Fruit fly (Drosophila melanogaster) whole organism, embryonic: Measurements from ENCODE around the gene RabX6.

Experiments used
- Atf-2 ChIP-seq: fragments of 200-800 bp; sonication (Bioruptor generic); optimal IDR thresholded peaks from 2 replicates; lab custom pipeline; 2016; ENCODE audit warnings: missing biosample characterization, missing genetic modification characterization
- B-H1 ChIP-seq: fragments of 200-800 bp; sonication (Bioruptor generic); IDR thresholded peaks from 3 replicates; pipeline ENCODE4 v1.3.6; 2022; ENCODE audit warnings: missing biosample characterization, missing genetic modification characterization
- CG10654 ChIP-seq: fragments of 200-800 bp; sonication (Bioruptor generic); optimal IDR thresholded peaks from 2 replicates; lab custom pipeline; 2016; ENCODE audit warnings: missing biosample characterization, missing genetic modification characterization
- CG12659 ChIP-seq: fragments of 200-800 bp; sonication (Bioruptor generic); optimal IDR thresholded peaks from 3 replicates; lab custom pipeline; 2017; ENCODE audit warnings: mild to moderate bottlenecking, missing biosample characterization, missing genetic modification reagents, missing genetic modification characterization
- CG13296 ChIP-seq: fragments of 200-800 bp; sonication (Bioruptor generic); optimal IDR thresholded peaks from 3 replicates; lab custom pipeline; 2018; ENCODE audit warnings: missing biosample characterization, mild to moderate bottlenecking, missing genetic modification characterization
- CG13424 ChIP-seq: fragments of 200-800 bp; sonication (Bioruptor generic); optimal IDR thresholded peaks from 2 replicates; lab custom pipeline; 2019; ENCODE audit warnings: missing biosample characterization, mild to moderate bottlenecking, missing genetic modification characterization, moderate library complexity
- CG15269 ChIP-seq: fragments of 200-800 bp; sonication (Bioruptor generic); optimal IDR thresholded peaks from 2 replicates; lab custom pipeline; 2018; ENCODE audit warnings: missing biosample characterization, mild to moderate bottlenecking, missing genetic modification characterization, moderate library complexity
- CG18764 ChIP-seq: fragments of 200-800 bp; sonication (Bioruptor generic); optimal IDR thresholded peaks from 3 replicates; lab custom pipeline; 2016; ENCODE audit warnings: missing biosample characterization, missing genetic modification characterization
- CG3065 ChIP-seq: fragments of 200-800 bp; sonication (Bioruptor generic); optimal IDR thresholded peaks from 2 replicates; lab custom pipeline; 2016; ENCODE audit warnings: missing biosample characterization, missing genetic modification characterization
- CG31224 ChIP-seq: fragments of 200-800 bp; sonication (Bioruptor generic); IDR thresholded peaks from 2 replicates; pipeline ENCODE4 v1.3.6; 2022; ENCODE audit warnings: missing biosample characterization, missing genetic modification characterization
- CG3847 ChIP-seq: fragments of 200-800 bp; sonication (Bioruptor generic); IDR thresholded peaks from 2 replicates; pipeline ENCODE4 v1.3.6; 2022; ENCODE audit warnings: missing biosample characterization, missing genetic modification characterization
- CG8089 ChIP-seq: fragments of 200-800 bp; sonication (Bioruptor generic); optimal IDR thresholded peaks from 3 replicates; lab custom pipeline; 2016; ENCODE audit warnings: missing biosample characterization, missing genetic modification characterization
- CG9817 ChIP-seq: fragments of 200-800 bp; sonication (Bioruptor generic); optimal IDR thresholded peaks from 2 replicates; lab custom pipeline; 2018; ENCODE audit warnings: missing biosample characterization, mild to moderate bottlenecking, missing genetic modification characterization, moderate library complexity
- H15 ChIP-seq: fragments of 200-800 bp; sonication (Bioruptor generic); IDR thresholded peaks from 3 replicates; pipeline ENCODE4 v1.3.6; 2022; ENCODE audit warnings: missing biosample characterization, missing genetic modification characterization
- HLH4C ChIP-seq: fragments of 200-800 bp; sonication (Bioruptor generic); IDR thresholded peaks from 3 replicates; pipeline ENCODE4 v1.3.6; 2022; ENCODE audit warnings: missing biosample characterization, missing genetic modification characterization; ENCODE audit not compliant: partially characterized antibody
- MBD-R2 ChIP-seq: fragments of 200-800 bp; sonication (Bioruptor generic); IDR thresholded peaks from 2 replicates; pipeline ENCODE4 v1.3.6; 2022; ENCODE audit warnings: missing biosample characterization, missing genetic modification characterization
- MTF-1 ChIP-seq: fragments of 200-800 bp; sonication (Bioruptor generic); optimal IDR thresholded peaks from 2 replicates; lab custom pipeline; 2018; ENCODE audit warnings: missing biosample characterization, mild to moderate bottlenecking, missing genetic modification characterization, borderline replicate concordance
- NC2β ChIP-seq: fragments of 200-800 bp; sonication (Bioruptor generic); optimal IDR thresholded peaks from 2 replicates; lab custom pipeline; 2016; ENCODE audit warnings: missing biosample characterization, missing genetic modification characterization
- Opbp ChIP-seq: fragments of 200-800 bp; sonication (Bioruptor generic); IDR thresholded peaks from 3 replicates; pipeline ENCODE4 v1.3.6; 2022; ENCODE audit warnings: missing biosample characterization, missing genetic modification characterization; ENCODE audit not compliant: partially characterized antibody
- Side ChIP-seq: fragments of 200-800 bp; sonication (Bioruptor generic); optimal IDR thresholded peaks from 2 replicates; lab custom pipeline; 2016; ENCODE audit warnings: missing biosample characterization, missing genetic modification characterization
- Six4 ChIP-seq: fragments of 200-800 bp; sonication (Bioruptor generic); optimal IDR thresholded peaks from 2 replicates; lab custom pipeline; 2016; ENCODE audit warnings: missing biosample characterization, missing genetic modification characterization
- Tbp ChIP-seq: fragments of >200 bp; optimal IDR thresholded peaks from 2 replicates; lab custom pipeline; 2018; ENCODE audit warnings: missing biosample characterization, missing genetic modification characterization
- ato ChIP-seq: fragments of 200-800 bp; sonication (Bioruptor generic); IDR thresholded peaks from 2 replicates; pipeline ENCODE4 v1.3.6; 2022; ENCODE audit warnings: missing biosample characterization, missing genetic modification characterization; ENCODE audit not compliant: partially characterized antibody
- bab2 ChIP-seq: fragments of 200-800 bp; sonication (Bioruptor generic); optimal IDR thresholded peaks from 2 replicates; lab custom pipeline; 2016; ENCODE audit warnings: missing biosample characterization, missing genetic modification characterization
- chif ChIP-seq, 2 experiments: fragments of 200-800 bp; sonication (Bioruptor generic); optimal IDR thresholded peaks; 3 replicates each; lab custom pipeline; 2016; ENCODE audit warnings: missing biosample characterization in 2 of 2, missing genetic modification characterization in 2 of 2
- crp ChIP-seq, 2 experiments: fragments of 200-800 bp; sonication (Bioruptor generic); optimal IDR thresholded peaks; 2 replicates in 1 of 2; 3 replicates in 1 of 2; lab custom pipeline; 2017; ENCODE audit warnings: missing biosample characterization in 2 of 2, missing genetic modification characterization in 2 of 2, mild to moderate bottlenecking in 1 of 2, moderate library complexity in 1 of 2
- da ChIP-seq: fragments of 200-800 bp; sonication (Bioruptor generic); optimal IDR thresholded peaks from 2 replicates; lab custom pipeline; 2016; ENCODE audit warnings: missing biosample characterization, missing genetic modification characterization
- dan ChIP-seq: fragments of 200-800 bp; sonication (Bioruptor generic); IDR thresholded peaks from 2 replicates; pipeline ENCODE4 v1.3.6; 2022; ENCODE audit warnings: missing biosample characterization, missing genetic modification characterization
- dm ChIP-seq: fragments of 200-800 bp; sonication (Bioruptor generic); optimal IDR thresholded peaks from 3 replicates; lab custom pipeline; 2016; ENCODE audit warnings: missing biosample characterization, missing genetic modification characterization
- dmrt11E ChIP-seq: fragments of 200-800 bp; sonication (Bioruptor generic); optimal IDR thresholded peaks from 3 replicates; lab custom pipeline; 2018; ENCODE audit warnings: missing biosample characterization, mild to moderate bottlenecking, missing genetic modification characterization, moderate library complexity
- eve ChIP-seq, 2 experiments: fragments of >200 bp; optimal IDR thresholded peaks; 2 replicates each; lab custom pipeline; 2017; ENCODE audit warnings: missing biosample characterization in 2 of 2, missing genetic modification characterization in 2 of 2
- exex ChIP-seq: fragments of 200-800 bp; sonication (Bioruptor generic); optimal IDR thresholded peaks from 4 replicates; lab custom pipeline; 2018; ENCODE audit warnings: missing biosample characterization, mild to moderate bottlenecking, missing genetic modification characterization, moderate library complexity
- ftz-f1 ChIP-seq: fragments of 200-800 bp; sonication (Bioruptor generic); optimal IDR thresholded peaks from 2 replicates; lab custom pipeline; 2016; ENCODE audit warnings: missing biosample characterization, missing genetic modification characterization
- grn ChIP-seq: fragments of 200-800 bp; sonication (Bioruptor generic); optimal IDR thresholded peaks from 3 replicates; lab custom pipeline; 2017; ENCODE audit warnings: missing biosample characterization, missing genetic modification characterization
- gsb-n ChIP-seq: fragments of 200-800 bp; sonication (Bioruptor generic); optimal IDR thresholded peaks from 3 replicates; lab custom pipeline; 2018; ENCODE audit warnings: missing biosample characterization, mild to moderate bottlenecking, missing genetic modification characterization
- gt ChIP-seq: fragments of 200-800 bp; sonication (Bioruptor generic); IDR thresholded peaks from 2 replicates; pipeline ENCODE4 v1.3.6; 2022; ENCODE audit warnings: missing biosample characterization, missing genetic modification characterization
- h ChIP-seq: fragments of >200 bp; optimal IDR thresholded peaks from 2 replicates; lab custom pipeline; 2017
- ind ChIP-seq: fragments of 200-800 bp; sonication (Bioruptor generic); optimal IDR thresholded peaks from 3 replicates; lab custom pipeline; 2016; ENCODE audit warnings: missing biosample characterization, missing genetic modification characterization
- inv ChIP-seq: fragments of 200-800 bp; sonication (Bioruptor generic); IDR thresholded peaks from 2 replicates; pipeline ENCODE4 v1.3.6; 2022; ENCODE audit warnings: missing biosample characterization, missing genetic modification characterization; ENCODE audit not compliant: partially characterized antibody
- lilli ChIP-seq: fragments of 200-800 bp; sonication (Bioruptor generic); optimal IDR thresholded peaks from 3 replicates; lab custom pipeline; 2016; ENCODE audit warnings: missing biosample characterization, missing genetic modification characterization
- mirr ChIP-seq: fragments of 200-800 bp; sonication (Bioruptor generic); optimal IDR thresholded peaks from 3 replicates; lab custom pipeline; 2018; ENCODE audit warnings: missing biosample characterization, mild to moderate bottlenecking, missing genetic modification characterization
- nerfin-2 ChIP-seq: fragments of 200-800 bp; sonication (Bioruptor generic); IDR thresholded peaks from 2 replicates; pipeline ENCODE4 v1.3.6; 2022; ENCODE audit warnings: missing biosample characterization, missing genetic modification characterization; ENCODE audit not compliant: partially characterized antibody
- org-1 ChIP-seq: fragments of 200-800 bp; sonication (Bioruptor generic); optimal IDR thresholded peaks from 2 replicates; lab custom pipeline; 2017; ENCODE audit warnings: missing biosample characterization, missing genetic modification characterization
- phol ChIP-seq: fragments of 200-800 bp; sonication (Bioruptor generic); optimal IDR thresholded peaks from 3 replicates; lab custom pipeline; 2018; ENCODE audit warnings: missing biosample characterization, mild to moderate bottlenecking, missing genetic modification characterization, moderate library complexity
- pnt ChIP-seq: fragments of 200-800 bp; sonication (Bioruptor generic); optimal IDR thresholded peaks from 3 replicates; lab custom pipeline; 2016; ENCODE audit warnings: missing biosample characterization, missing genetic modification characterization
- pzg ChIP-seq: fragments of 200-800 bp; sonication (Bioruptor generic); optimal IDR thresholded peaks from 3 replicates; lab custom pipeline; 2018; ENCODE audit warnings: missing biosample characterization, mild to moderate bottlenecking, missing genetic modification characterization, moderate library complexity
- sens-2 ChIP-seq: fragments of 200-800 bp; sonication (Bioruptor generic); IDR thresholded peaks from 2 replicates; pipeline ENCODE4 v1.3.6; 2022; ENCODE audit warnings: missing biosample characterization, missing genetic modification characterization
- unpg ChIP-seq: fragments of 200-800 bp; sonication (Bioruptor generic); optimal IDR thresholded peaks from 3 replicates; lab custom pipeline; 2018; ENCODE audit warnings: missing biosample characterization, mild to moderate bottlenecking, missing genetic modification characterization, moderate library complexity
- vvl ChIP-seq: fragments of 200-800 bp; sonication (Bioruptor generic); IDR thresholded peaks from 2 replicates; pipeline ENCODE4 v1.3.6; 2022; ENCODE audit warnings: missing biosample characterization, missing genetic modification characterization
- zfh1 ChIP-seq: fragments of 200-800 bp; sonication (Bioruptor generic); IDR thresholded peaks from 3 replicates; pipeline ENCODE4 v1.3.6; 2022; ENCODE audit warnings: missing biosample characterization, missing genetic modification characterization

Gene RabX6

dm6 chr3L:642146-642864, 48.0 kb upstream of the RabX6 start (continued):
- TF ChIP-seq MBD-R2 (GFP tag; lab: Robert Waterston, UW) (no peak), CG3065 (GFP tag; lab: Kevin White, UChicago) (no peak), CG9817 (tag; lab: Kevin White, UChicago) (no peak), dan (no peak), grn (peak; percentile 51), exex (tag; lab: Kevin White, UChicago) (no peak), phol (tag; lab: Kevin White, UChicago) (peak; percentile 81), CG15269 (tag; lab: Kevin White, UChicago) (peak; percentile 61), CG3847 (GFP tag; lab: Robert Waterston, UW) (no peak), CG31224 (0 out of 2 replicates have a peak, but pooled peaks have one; percentile 28), dmrt11E (tag; lab: Kevin White, UChicago) (peak; percentile 72), Tbp (no peak), nerfin-2 (GFP tag; lab: Robert Waterston, UW) (no peak), gt (GFP tag; lab: Robert Waterston, UW) (no peak), CG13296 (no peak), vvl (GFP tag; lab: Robert Waterston, UW) (peak; percentile 12; the same call in 1 of the 2 replicates), B-H1 (GFP tag; lab: Robert Waterston, UW) (no peak), sens-2 (GFP tag; lab: Robert Waterston, UW) (no peak; the same call in 1 of the 2 replicates), org-1 (GFP tag; lab: Kevin White, UChicago) (no peak), CG12659 (GFP tag; lab: Kevin White, UChicago) (peak; percentile 55), Atf-2 (GFP tag; lab: Kevin White, UChicago) (no peak), inv (no peak), dm (no peak), eve (GFP tag; optimal IDR thresholded peaks at IDR 0.05; lab: Kevin White, UChicago) (peak in 1 of 2 experiments; percentile 57), chif (GFP tag; optimal IDR thresholded peaks at IDR 0.05; lab: Kevin White, UChicago) (peak in 1 of 2 experiments; percentile 7), da (GFP tag; lab: Kevin White, UChicago) (no peak), pzg (GFP tag; lab: Kevin White, UChicago) (no peak), CG10654 (GFP tag; lab: Kevin White, UChicago) (peak; percentile 35), bab2 (GFP tag; lab: Kevin White, UChicago) (no peak), ind (GFP tag; lab: Kevin White, UChicago) (peak; percentile 37), crp (GFP tag; optimal IDR thresholded peaks at IDR 0.05; lab: Kevin White, UChicago) (no peak), NC2β (GFP tag; lab: Kevin White, UChicago) (no peak), pnt (no peak), zfh1 (GFP tag; lab: Robert Waterston, UW) (no peak), ftz-f1 (no peak), unpg (GFP tag; lab: Kevin White, UChicago) (peak; percentile 60), MTF-1 (GFP tag; lab: Kevin White, UChicago) (no peak), gsb-n (peak; percentile 55), Opbp (no peak), CG13424 (tag; lab: Kevin White, UChicago) (peak; percentile 71), ato (no peak), mirr (GFP tag; lab: Kevin White, UChicago) (peak; percentile 30), H15 (no peak), HLH4C (GFP tag; lab: Robert Waterston, UW) (no peak), CG8089 (GFP tag; lab: Kevin White, UChicago) (no peak), CG18764 (GFP tag; lab: Kevin White, UChicago) (no peak), Side (GFP tag; lab: Kevin White, UChicago) (no peak), lilli (GFP tag; lab: Kevin White, UChicago) (no peak), h (lab: Kevin White, UChicago) (no peak), Six4 (GFP tag; lab: Kevin White, UChicago) (peak; percentile 7)
